Worm (Caenorhabditis elegans): Measurements from ENCODE around the gene K07E12.2.

The K07E12.2 gene

DNA sequence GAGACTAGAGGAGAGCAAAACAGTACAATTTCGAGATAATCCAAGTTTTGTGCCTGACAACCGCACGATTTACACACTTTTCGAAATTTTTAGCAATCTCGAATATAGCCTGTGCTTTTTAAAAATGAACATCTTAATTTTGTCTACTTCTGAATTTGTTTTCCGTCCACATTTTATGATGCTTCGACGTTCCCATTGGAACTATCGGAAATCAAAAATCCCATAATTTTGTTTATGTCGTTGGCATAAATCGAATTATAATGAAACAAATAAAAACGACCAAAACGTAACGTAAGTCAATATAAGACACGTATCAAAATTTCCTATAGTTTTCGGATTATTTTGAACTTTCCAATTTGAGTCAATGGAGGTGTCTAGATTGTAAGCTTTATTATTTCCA, at the start of gene K07E12.2:
Gene K07E12.2 (plus strand): TSS at position 301 of the 400 bp plus-strand sequence.
- TF ChIP-seq mdl-1 (tag; optimal IDR thresholded peaks at IDR 0.05) (no peak), nhr-23 (tag; optimal IDR thresholded peaks at IDR 0.05) (no peak), R02D3.7 (tag; optimal IDR thresholded peaks at IDR 0.05) (no peak), mab-5 (tag; optimal IDR thresholded peaks at IDR 0.05) (no peak), lsy-2 (tag; optimal IDR thresholded peaks at IDR 0.05) (no peak), zag-1 (tag; optimal IDR thresholded peaks at IDR 0.05) (no peak), ztf-1 (GFP tag; conservative IDR thresholded peaks at IDR 0.05) (no peak), elt-1 (tag; optimal IDR thresholded peaks at IDR 0.05) (no peak), nhr-129 (tag; optimal IDR thresholded peaks at IDR 0.05) (no peak), egl-27 (tag; optimal IDR thresholded peaks at IDR 0.05) (no peak), nhr-10 (tag; optimal IDR thresholded peaks at IDR 0.05) (no peak), nhr-12 (tag; optimal IDR thresholded peaks at IDR 0.05) (no peak), gmeb-1 (tag; optimal IDR thresholded peaks at IDR 0.05) (no peak)

DNA sequence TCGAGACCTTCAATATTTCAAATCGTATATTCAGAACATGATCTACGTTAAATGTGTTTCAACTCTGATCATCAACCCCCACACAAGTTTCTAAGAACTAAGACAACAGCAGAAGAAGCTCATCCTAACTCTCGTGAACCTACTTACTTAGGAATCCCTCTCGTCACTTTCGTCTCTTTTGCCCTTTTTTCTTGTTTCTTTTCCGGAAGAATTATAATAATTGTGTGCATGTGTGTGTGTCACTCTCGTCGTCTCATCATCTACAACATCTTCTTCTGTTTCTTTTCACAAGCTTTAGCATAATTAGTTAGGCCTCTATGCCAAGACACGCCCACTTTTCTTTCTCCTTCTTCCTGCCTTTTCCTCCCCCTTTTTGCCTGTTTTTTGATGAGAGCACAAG, 46.6 kb upstream of the K07E12.2 start:
- peak; percentile 18 for TF ChIP-seq sma-9 (GFP tag; optimal IDR thresholded peaks at IDR 0.05)
- TF ChIP-seq sma-9 (tag; optimal IDR thresholded peaks at IDR 0.05): no peak
- TF ChIP-seq nhr-6 (tag; optimal IDR thresholded peaks at IDR 0.05): no peak
- TF ChIP-seq sem-4 (tag; optimal IDR thresholded peaks at IDR 0.05): no peak
- no peak for TF ChIP-seq fos-1 (tag; optimal IDR thresholded peaks at IDR 0.05)
- no peak for TF ChIP-seq ceh-82 (tag; optimal IDR thresholded peaks at IDR 0.05)
- TF ChIP-seq F13H6.1 (tag; optimal IDR thresholded peaks at IDR 0.05): no peak
- TF ChIP-seq unc-55 (GFP tag; optimal IDR thresholded peaks at IDR 0.05): no peak
- no peak for TF ChIP-seq dmd-4 (tag; optimal IDR thresholded peaks at IDR 0.05)
- no peak for TF ChIP-seq aly-2 (tag; optimal IDR thresholded peaks at IDR 0.05)
- TF ChIP-seq ceh-16 (tag; optimal IDR thresholded peaks at IDR 0.05): no peak
- peak; percentile 21 for TF ChIP-seq crh-2 (tag; optimal IDR thresholded peaks at IDR 0.05)
- no peak for TF ChIP-seq nhr-129 (tag; optimal IDR thresholded peaks at IDR 0.05)
- TF ChIP-seq ama-1 (optimal IDR thresholded peaks at IDR 0.05): no peak
- TF ChIP-seq egl-27 (tag; optimal IDR thresholded peaks at IDR 0.05): no peak
- TF ChIP-seq alr-1 (tag; optimal IDR thresholded peaks at IDR 0.05): no peak
- peak in 1 of 2 experiments; percentile 38 for TF ChIP-seq mdl-1 (tag; optimal IDR thresholded peaks at IDR 0.05)
- no peak for TF ChIP-seq nhr-21 (tag; optimal IDR thresholded peaks at IDR 0.05)
- no peak for TF ChIP-seq nhr-23 (tag; optimal IDR thresholded peaks at IDR 0.05)
- no peak for TF ChIP-seq ztf-1 (GFP tag; conservative IDR thresholded peaks at IDR 0.05)
- no peak for TF ChIP-seq zag-1 (tag; optimal IDR thresholded peaks at IDR 0.05)
- TF ChIP-seq peb-1 (tag; optimal IDR thresholded peaks at IDR 0.05): no peak
- no peak for TF ChIP-seq ztf-4 (tag; optimal IDR thresholded peaks at IDR 0.05)
- no peak for TF ChIP-seq R02D3.7 (tag; optimal IDR thresholded peaks at IDR 0.05)
- TF ChIP-seq nhr-77 (tag; optimal IDR thresholded peaks at IDR 0.05): no peak
- TF ChIP-seq ZK546.5 (tag; optimal IDR thresholded peaks at IDR 0.05): no peak
- peak; percentile 58 for TF ChIP-seq C34F6.9 (tag; optimal IDR thresholded peaks at IDR 0.05)
- peak in 1 of 2 experiments; percentile 45 for TF ChIP-seq lsy-2 (tag; optimal IDR thresholded peaks at IDR 0.05)
- no peak for TF ChIP-seq blmp-1 (tag; optimal IDR thresholded peaks at IDR 0.05; ENCODE audit: insufficient read depth)
- TF ChIP-seq nhr-10 (tag; optimal IDR thresholded peaks at IDR 0.05): no peak
- no peak for TF ChIP-seq skn-1 (tag; optimal IDR thresholded peaks at IDR 0.05)
- TF ChIP-seq snpc-4 (tag; optimal IDR thresholded peaks at IDR 0.05): no peak
- no peak for TF ChIP-seq elt-3 (tag; optimal IDR thresholded peaks at IDR 0.05)
- TF ChIP-seq lin-39 (tag; optimal IDR thresholded peaks at IDR 0.05): no peak

DNA sequence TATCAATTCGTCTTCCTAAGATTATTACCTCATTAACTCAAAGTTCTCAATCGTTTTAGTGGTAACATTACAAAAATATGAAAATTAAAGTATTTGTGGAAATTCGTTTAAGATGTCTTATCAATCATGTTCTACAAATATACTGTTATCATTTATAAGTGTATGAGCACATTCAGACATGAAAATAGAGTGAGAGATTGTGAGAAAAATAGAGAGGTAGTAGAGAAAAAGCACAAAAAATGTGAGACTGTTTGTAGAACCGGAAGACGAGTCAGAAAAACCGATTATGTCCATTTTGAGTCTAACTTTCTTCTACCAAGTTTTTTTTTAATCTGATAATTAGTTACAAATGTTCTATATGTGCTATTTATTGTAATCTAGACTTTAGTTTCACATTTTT, 43.8 kb upstream of the K07E12.2 start:
- peak; percentile 5 for TF ChIP-seq sma-9 (GFP tag; optimal IDR thresholded peaks at IDR 0.05)
- TF ChIP-seq sma-9 (tag; optimal IDR thresholded peaks at IDR 0.05): no peak
- TF ChIP-seq skn-1 (tag; optimal IDR thresholded peaks at IDR 0.05): peak; percentile 24
- TF ChIP-seq crh-2 (tag; optimal IDR thresholded peaks at IDR 0.05): peak; percentile 11
- no peak for TF ChIP-seq elt-1 (tag; optimal IDR thresholded peaks at IDR 0.05)
- TF ChIP-seq ceh-82 (tag; optimal IDR thresholded peaks at IDR 0.05): no peak
- peak; percentile 93 for TF ChIP-seq fos-1 (tag; optimal IDR thresholded peaks at IDR 0.05)

DNA sequence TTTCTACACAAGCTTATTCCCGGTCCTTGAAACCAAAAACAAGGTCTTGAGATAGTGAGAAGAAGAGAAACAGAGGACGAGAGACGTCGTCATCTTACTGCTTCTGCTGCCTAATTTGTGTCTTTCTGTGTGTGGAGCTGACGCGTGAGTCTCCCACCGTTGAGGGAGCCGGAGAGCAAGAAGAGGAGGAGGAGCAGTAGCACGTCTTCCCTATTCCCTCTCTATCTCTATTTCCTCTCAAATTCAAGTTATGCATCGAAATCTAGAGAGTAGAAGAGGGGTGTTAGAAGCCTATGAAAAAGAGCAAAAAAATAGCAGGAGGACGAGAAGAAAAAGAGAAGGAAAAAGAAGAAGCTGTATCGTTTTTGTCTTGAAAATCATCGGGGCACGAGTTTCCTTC, 41.9 kb upstream of the K07E12.2 start:
- TF ChIP-seq nhr-11 (tag; optimal IDR thresholded peaks at IDR 0.05): no peak
- peak in 1 of 2 experiments; percentile 55 for TF ChIP-seq lsy-2 (tag; optimal IDR thresholded peaks at IDR 0.05)
- no peak for TF ChIP-seq nhr-237 (tag; optimal IDR thresholded peaks at IDR 0.05)
- TF ChIP-seq ztf-4 (tag; optimal IDR thresholded peaks at IDR 0.05): peak; percentile 50
- peak; percentile 15 for TF ChIP-seq mab-5 (tag; optimal IDR thresholded peaks at IDR 0.05)
- no peak for TF ChIP-seq unc-62 (GFP tag; optimal IDR thresholded peaks at IDR 0.05)
- TF ChIP-seq lin-11 (tag; optimal IDR thresholded peaks at IDR 0.05): peak; percentile 63
- TF ChIP-seq crh-2 (tag; optimal IDR thresholded peaks at IDR 0.05): peak; percentile 50
- no peak for TF ChIP-seq nhr-12 (tag; optimal IDR thresholded peaks at IDR 0.05)
- peak; percentile 10 to 36 for TF ChIP-seq mdl-1 (tag; optimal IDR thresholded peaks at IDR 0.05)
- no peak for TF ChIP-seq alr-1 (tag; optimal IDR thresholded peaks at IDR 0.05)
- TF ChIP-seq elt-1 (tag; optimal IDR thresholded peaks at IDR 0.05): no peak
- peak; percentile 26 for TF ChIP-seq sem-4 (tag; optimal IDR thresholded peaks at IDR 0.05)
- no peak for TF ChIP-seq nhr-25 (tag; optimal IDR thresholded peaks at IDR 0.05)
- TF ChIP-seq sma-3 (GFP tag; optimal IDR thresholded peaks at IDR 0.05): no peak
- TF ChIP-seq nhr-10 (tag; optimal IDR thresholded peaks at IDR 0.05): no peak
- no peak for TF ChIP-seq peb-1 (tag; optimal IDR thresholded peaks at IDR 0.05)
- TF ChIP-seq ceh-16 (tag; optimal IDR thresholded peaks at IDR 0.05): no peak
- TF ChIP-seq dmd-4 (tag; optimal IDR thresholded peaks at IDR 0.05): no peak
- TF ChIP-seq gmeb-1 (tag; optimal IDR thresholded peaks at IDR 0.05): no peak
- TF ChIP-seq nhr-23 (tag; optimal IDR thresholded peaks at IDR 0.05): no peak
- no peak for TF ChIP-seq elt-3 (tag; optimal IDR thresholded peaks at IDR 0.05)
- TF ChIP-seq blmp-1 (tag; optimal IDR thresholded peaks at IDR 0.05; ENCODE audit: insufficient read depth): no peak
- no peak for TF ChIP-seq Y55F3AM.14 (GFP tag; optimal IDR thresholded peaks at IDR 0.05)
- peak; percentile 77 for TF ChIP-seq C34F6.9 (tag; optimal IDR thresholded peaks at IDR 0.05)
- peak; percentile 21 for TF ChIP-seq F13H6.1 (tag; optimal IDR thresholded peaks at IDR 0.05)
- no peak for TF ChIP-seq ztf-1 (GFP tag; conservative IDR thresholded peaks at IDR 0.05)
- no peak for TF ChIP-seq nhr-21 (tag; optimal IDR thresholded peaks at IDR 0.05)
- TF ChIP-seq skn-1 (tag; optimal IDR thresholded peaks at IDR 0.05): no peak
